Fruit fly (Drosophila melanogaster): ENCODE measurements around the gene Vm26Ab.

DNA sequence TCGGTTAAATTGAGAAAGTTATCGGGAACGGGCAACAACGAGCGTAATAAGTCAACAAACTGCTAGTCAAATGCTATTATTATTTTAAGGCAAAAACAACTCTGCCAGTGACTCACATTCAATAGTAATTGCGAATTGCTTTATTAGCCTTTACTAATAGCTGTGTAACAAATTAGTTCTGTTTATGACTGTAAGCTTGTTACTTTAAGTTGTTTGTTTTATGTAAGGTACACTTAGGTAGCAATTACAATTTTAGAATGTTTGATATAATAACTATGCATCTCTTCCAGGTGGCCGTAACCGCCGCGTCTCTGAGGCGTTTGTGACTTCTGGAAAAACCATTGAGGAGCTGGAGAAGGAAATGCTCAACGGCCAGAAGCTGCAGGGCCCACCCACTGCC lies 10.1 kb upstream of the Vm26Ab start:
- no peak for TF ChIP-seq psq (optimal IDR thresholded peaks at IDR 0.05)
- TF ChIP-seq h (optimal IDR thresholded peaks at IDR 0.05) = no peak
- no peak for TF ChIP-seq Sin3A (optimal IDR thresholded peaks at IDR 0.05)

Data from Kc167 (cell line).